Worm (Caenorhabditis elegans): ENCODE measurements around the gene pde-4.

DNA sequence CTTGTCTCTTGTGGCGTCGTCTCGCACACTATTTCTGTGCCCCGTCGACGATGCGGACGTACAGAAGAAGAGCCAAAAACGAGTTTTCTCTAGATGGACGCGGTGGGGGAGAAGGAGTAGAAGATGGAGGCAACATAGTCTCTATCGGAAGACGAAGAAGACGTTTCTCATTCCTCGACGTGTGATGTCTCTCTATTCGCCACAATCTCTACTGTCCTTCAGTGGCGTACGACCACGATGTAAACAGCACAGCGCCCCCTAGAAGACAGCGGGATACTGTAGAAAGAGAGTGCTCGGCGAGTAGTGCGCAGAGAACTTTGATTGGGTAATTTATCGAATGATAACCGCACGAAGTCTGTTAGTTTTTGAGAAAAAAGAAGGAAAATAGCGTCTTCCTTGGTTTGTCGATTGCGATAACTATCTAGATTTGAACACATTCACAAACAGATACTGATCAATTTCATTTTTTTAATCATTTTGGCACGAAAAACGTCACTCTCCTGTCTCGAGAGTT, 28.5 kb upstream of the pde-4 start:
- TF ChIP-seq elt-3 (tag; optimal IDR thresholded peaks at IDR 0.05) (no peak), nhr-28 (tag; optimal IDR thresholded peaks at IDR 0.05) (no peak), snpc-4 (tag; optimal IDR thresholded peaks at IDR 0.05) (no peak), unc-39 (tag; optimal IDR thresholded peaks at IDR 0.05) (no peak), nhr-76 (tag; optimal IDR thresholded peaks at IDR 0.05) (no peak), nhr-2 (tag; optimal IDR thresholded peaks at IDR 0.05) (no peak), ceh-39 (tag; optimal IDR thresholded peaks at IDR 0.05) (no peak)

Data from whole organism, mixed stage, embryonic.